Worm (Caenorhabditis elegans) whole organism, L3 larva: ENCODE measurements around the gene pch-2.
A peak's percentile ranks its signal among the peaks of the same experiment; 100 is the strongest.

Source experiments
- R02D3.7 ChIP-seq: fragments of 150-350 bp; optimal IDR thresholded peaks from 2 replicates; lab custom pipeline; 2014; ENCODE audit warnings: missing biosample characterization, missing genetic modification characterization
- hmg-11 ChIP-seq: sonication (generic microtip); optimal IDR thresholded peaks from 2 replicates; lab custom pipeline; 2016; ENCODE audit warnings: missing genetic modification characterization, missing compliant biosample characterization
- ztf-4 ChIP-seq: fragments of 150-350 bp; optimal IDR thresholded peaks from 2 replicates; lab custom pipeline; 2014; ENCODE audit warnings: missing biosample characterization, missing genetic modification characterization

- TF ChIP-seq R02D3.7 (tag; lab: Kevin White, UChicago) (no peak), ztf-4 (tag; lab: Kevin White, UChicago) (no peak), hmg-11 (tag; lab: Kevin White, UChicago) (peak; percentile 68)
These were observed 33.3 kb upstream of the pch-2 start, which contains the start of gene ire-1 for ce11 chrII:8124867-8125266.
